Worm (Caenorhabditis elegans): ENCODE results near the gene klp-7.

Gene klp-7

ce11 chrIII:10844873-10845272, 39.1 kb downstream of the klp-7 start, which contains the start of gene pde-12 (continued):
- peak; percentile 85 for TF ChIP-seq dve-1 (tag; optimal IDR thresholded peaks at IDR 0.05; ENCODE audit: insufficient read depth)
- peak; percentile 31 to 93 for TF ChIP-seq lsy-2 (tag; optimal IDR thresholded peaks at IDR 0.05)
- peak; percentile 52; the same call in 1 of the 2 replicates for TF ChIP-seq madf-9 (GFP tag; conservative IDR thresholded peaks at IDR 0.05)
- TF ChIP-seq nhr-41 (GFP tag; IDR thresholded peaks at IDR 0.05): no peak
- peak; percentile 61 for TF ChIP-seq ctbp-1 (GFP tag; IDR thresholded peaks at IDR 0.05)
- TF ChIP-seq saeg-2 (GFP tag; IDR thresholded peaks at IDR 0.05): 0 out of 2 replicates have a peak, but pooled peaks have one; percentile 54
- peak; percentile 50; the same call in 1 of the 2 replicates for TF ChIP-seq mdt-29 (GFP tag; IDR thresholded peaks at IDR 0.05)
- TF ChIP-seq ceh-28 (tag; optimal IDR thresholded peaks at IDR 0.05): no peak
- peak; percentile 44 for TF ChIP-seq nhr-28 (tag; optimal IDR thresholded peaks at IDR 0.05)
- TF ChIP-seq lin-13 (GFP tag; optimal IDR thresholded peaks at IDR 0.05): peak; percentile 33
- TF ChIP-seq nhr-111 (GFP tag; optimal IDR thresholded peaks at IDR 0.05): no peak
- TF ChIP-seq Y105C5A.15 (GFP tag; IDR thresholded peaks at IDR 0.05): no peak
- no peak for TF ChIP-seq daf-12 (tag; optimal IDR thresholded peaks at IDR 0.05)
- TF ChIP-seq pha-4 (GFP tag; IDR thresholded peaks at IDR 0.05): peak; percentile 43; the same call in 1 of the 2 replicates
- TF ChIP-seq pha-4 (tag; optimal IDR thresholded peaks at IDR 0.05): no peak
- TF ChIP-seq F49E8.2 (tag; optimal IDR thresholded peaks at IDR 0.05; ENCODE audit: borderline replicate concordance): peak; percentile 54
- TF ChIP-seq skn-1 (tag; optimal IDR thresholded peaks at IDR 0.05): no peak
- TF ChIP-seq nhr-42 (GFP tag; IDR thresholded peaks at IDR 0.05): peak; percentile 65; the same call in 1 of the 2 replicates
- TF ChIP-seq fkh-10 (GFP tag; optimal IDR thresholded peaks at IDR 0.05): peak; percentile 45
- TF ChIP-seq mep-1 (tag; optimal IDR thresholded peaks at IDR 0.05): peak; percentile 81
- TF ChIP-seq php-3 (GFP tag; IDR thresholded peaks at IDR 0.05): no peak
- no peak for TF ChIP-seq nhr-10 (tag; optimal IDR thresholded peaks at IDR 0.05)
- peak; percentile 9 for TF ChIP-seq ceh-32 (tag; optimal IDR thresholded peaks at IDR 0.05; ENCODE audit: poor library complexity)
- no peak for TF ChIP-seq snpc-4 (tag; optimal IDR thresholded peaks at IDR 0.05)
- peak; percentile 61 for TF ChIP-seq hlh-30 (tag; optimal IDR thresholded peaks at IDR 0.05; ENCODE audit: insufficient read depth)
- TF ChIP-seq fos-1 (tag; optimal IDR thresholded peaks at IDR 0.05): no peak
- TF ChIP-seq ceh-20 (GFP tag; IDR thresholded peaks at IDR 0.05): peak; percentile 54
- TF ChIP-seq lin-1 (GFP tag; IDR thresholded peaks at IDR 0.05): peak; percentile 18; the same call in 1 of the 2 replicates
- no peak for TF ChIP-seq mxl-2 (GFP tag; conservative IDR thresholded peaks at IDR 0.05)
- TF ChIP-seq daf-16 (GFP tag; optimal IDR thresholded peaks at IDR 0.05): peak in 1 of 2 experiments; percentile 33
- TF ChIP-seq daf-16 (tag; optimal IDR thresholded peaks at IDR 0.05): peak; percentile 39
- TF ChIP-seq dmd-9 (GFP tag; IDR thresholded peaks at IDR 0.05): 0 out of 2 replicates have a peak, but pooled peaks have one; percentile 52
- TF ChIP-seq dmd-8 (GFP tag; IDR thresholded peaks at IDR 0.05): no peak
- TF ChIP-seq ceh-44 (GFP tag; IDR thresholded peaks at IDR 0.05): no peak

ce11 chrIII:10848858-10849257, 43.1 kb downstream of the klp-7 start, which contains the start of the genes fbxb-85 and hex-3:
fbxb-85 (minus strand) TSS chrIII:10848963.
hex-3 (plus strand) TSS chrIII:10849222.
- TF ChIP-seq jun-1 (tag; optimal IDR thresholded peaks at IDR 0.05): peak; percentile 88
- TF ChIP-seq saeg-2 (GFP tag; IDR thresholded peaks at IDR 0.05): peak; percentile 83
- no peak for TF ChIP-seq nhr-41 (GFP tag; IDR thresholded peaks at IDR 0.05)
- TF ChIP-seq lim-7 (GFP tag; IDR thresholded peaks at IDR 0.05): no peak
- TF ChIP-seq lin-1 (GFP tag; IDR thresholded peaks at IDR 0.05): peak; percentile 60
- peak; percentile 47; the same call in 1 of the 2 replicates for TF ChIP-seq tra-1 (GFP tag; IDR thresholded peaks at IDR 0.05)
- TF ChIP-seq madf-5 (GFP tag; IDR thresholded peaks at IDR 0.05): 0 out of 4 replicates have a peak, but pooled peaks of 1 of the 2 experiments have one; percentile 38
- TF ChIP-seq D1046.2 (GFP tag; IDR thresholded peaks at IDR 0.05): peak; percentile 73; the same call in 1 of the 2 replicates
- peak; percentile 90 for TF ChIP-seq spr-3 (GFP tag; optimal IDR thresholded peaks at IDR 0.05)
- TF ChIP-seq arid-1 (GFP tag; conservative IDR thresholded peaks at IDR 0.05): peak; percentile 92
- peak; percentile 95 for TF ChIP-seq T26A8.4 (GFP tag; IDR thresholded peaks at IDR 0.05)
- peak; percentile 70 for TF ChIP-seq mdt-29 (GFP tag; IDR thresholded peaks at IDR 0.05)
- no peak for TF ChIP-seq Y48G9A.11 (GFP tag; IDR thresholded peaks at IDR 0.05)
- TF ChIP-seq ceh-28 (tag; optimal IDR thresholded peaks at IDR 0.05): no peak
- TF ChIP-seq gei-8 (GFP tag; optimal IDR thresholded peaks at IDR 0.05): no peak
- TF ChIP-seq F26F4.8 (GFP tag; conservative IDR thresholded peaks at IDR 0.05): no peak
- TF ChIP-seq ceh-44 (GFP tag; IDR thresholded peaks at IDR 0.05): peak; percentile 66; the same call in 1 of the 2 replicates
- TF ChIP-seq mes-2 (tag; optimal IDR thresholded peaks at IDR 0.05; ENCODE audit: poor library complexity, severe bottlenecking): peak; percentile 95
- TF ChIP-seq dve-1 (tag; optimal IDR thresholded peaks at IDR 0.05; ENCODE audit: insufficient read depth): peak; percentile 98
- TF ChIP-seq lin-13 (GFP tag; optimal IDR thresholded peaks at IDR 0.05): peak; percentile 77
- TF ChIP-seq egl-27 (tag; optimal IDR thresholded peaks at IDR 0.05): no peak
- peak; percentile 84 for TF ChIP-seq dmd-6 (GFP tag; IDR thresholded peaks at IDR 0.05)
- peak; percentile 82 for TF ChIP-seq daf-19 (GFP tag; conservative IDR thresholded peaks at IDR 0.05)
- peak; percentile 95 for TF ChIP-seq nhr-102 (tag; optimal IDR thresholded peaks at IDR 0.05)
